Worm (Caenorhabditis elegans) whole organism, young adult: ENCODE measurements around the gene srt-56.

Experiments
- B0019.2 ChIP-seq: fragments of 200-800 bp; sonication (Bioruptor generic); conservative IDR thresholded peaks from 2 replicates; pipeline ENCODE4 v1.3.6; 2022; ENCODE audit warnings: missing genetic modification reagents, missing genetic modification characterization, missing compliant biosample characterization
- D2030.7 ChIP-seq: fragments of 200-800 bp; sonication (Bioruptor generic); IDR thresholded peaks from 2 replicates; pipeline ENCODE4 v1.3.6; 2022; ENCODE audit warnings: missing genetic modification reagents, missing genetic modification characterization, missing compliant biosample characterization
- F10E7.11 ChIP-seq: sonication (generic microtip); optimal IDR thresholded peaks from 2 replicates; lab custom pipeline; 2017; ENCODE audit warnings: mild to moderate bottlenecking, missing genetic modification characterization, moderate library complexity, missing compliant biosample characterization
- F37B4.10 ChIP-seq: fragments of 200-800 bp; sonication (Bioruptor generic); IDR thresholded peaks from 2 replicates; pipeline ENCODE4 v1.3.6; 2022; ENCODE audit warnings: missing genetic modification characterization, missing compliant biosample characterization
- F39B2.1 ChIP-seq: fragments of 200-800 bp; sonication (Bioruptor generic); IDR thresholded peaks from 2 replicates; pipeline ENCODE4 v1.3.6; 2022; ENCODE audit warnings: missing genetic modification reagents, missing genetic modification characterization, missing compliant biosample characterization
- F55B11.4 ChIP-seq: sonication (generic microtip); optimal IDR thresholded peaks from 2 replicates; lab custom pipeline; 2016; ENCODE audit warnings: missing compliant biosample characterization, missing genetic modification characterization, borderline replicate concordance; ENCODE audit not compliant: insufficient read depth
- Y53F4B.3 ChIP-seq: fragments of 200-800 bp; sonication (Bioruptor generic); IDR thresholded peaks from 2 replicates; pipeline ENCODE4 v1.3.6; 2022; ENCODE audit warnings: missing genetic modification reagents, missing genetic modification characterization, missing compliant biosample characterization
- Y95B8A.8 ChIP-seq: fragments of 200-800 bp; sonication (Bioruptor generic); IDR thresholded peaks from 2 replicates; pipeline ENCODE4 v1.3.6; 2022; ENCODE audit warnings: missing genetic modification reagents, missing genetic modification characterization, missing compliant biosample characterization
- akir-1 ChIP-seq: fragments of 200-800 bp; sonication (Bioruptor generic); optimal IDR thresholded peaks from 2 replicates; lab custom pipeline; 2018; ENCODE audit warnings: mild to moderate bottlenecking, missing genetic modification characterization, moderate library complexity, missing compliant biosample characterization
- bed-1 ChIP-seq: fragments of 200-800 bp; sonication (Bioruptor generic); IDR thresholded peaks from 2 replicates; pipeline ENCODE4 v1.3.6; 2022; ENCODE audit warnings: missing genetic modification reagents, missing genetic modification characterization, missing compliant biosample characterization
- bed-2 ChIP-seq: fragments of 200-800 bp; sonication (Bioruptor generic); IDR thresholded peaks from 2 replicates; pipeline ENCODE4 v1.3.6; 2022; ENCODE audit warnings: missing genetic modification reagents, missing genetic modification characterization, missing compliant biosample characterization
- die-1 ChIP-seq: sonication (generic microtip); optimal IDR thresholded peaks from 2 replicates; lab custom pipeline; 2016; ENCODE audit warnings: missing genotype, mild to moderate bottlenecking, missing genetic modification characterization, missing compliant biosample characterization
- dox-1 ChIP-seq: fragments of 200-800 bp; sonication (Bioruptor generic); IDR thresholded peaks from 2 replicates; pipeline ENCODE4 v1.3.6; 2022; ENCODE audit warnings: missing genetic modification reagents, missing genetic modification characterization, missing compliant biosample characterization
- egl-18 ChIP-seq: fragments of 200-800 bp; sonication (Bioruptor generic); IDR thresholded peaks from 2 replicates; pipeline ENCODE4 v1.3.6; 2022; ENCODE audit warnings: missing genetic modification reagents, missing genetic modification characterization, missing compliant biosample characterization
- egl-44 ChIP-seq: fragments of 200-800 bp; sonication (Bioruptor generic); IDR thresholded peaks from 2 replicates; pipeline ENCODE4 v1.3.6; 2022; ENCODE audit warnings: missing genetic modification reagents, missing genetic modification characterization, missing compliant biosample characterization
- egrh-3 ChIP-seq: fragments of 200-800 bp; sonication (Bioruptor generic); IDR thresholded peaks from 2 replicates; pipeline ENCODE4 v1.3.6; 2022; ENCODE audit warnings: missing genetic modification reagents, missing genetic modification characterization, missing compliant biosample characterization
- fkh-3 ChIP-seq: sonication (generic microtip); optimal IDR thresholded peaks from 2 replicates; lab custom pipeline; 2016; ENCODE audit warnings: mild to moderate bottlenecking, missing genetic modification characterization, missing compliant biosample characterization
- gei-17 ChIP-seq: fragments of 200-800 bp; sonication (Bioruptor generic); optimal IDR thresholded peaks from 2 replicates; lab custom pipeline; 2018; ENCODE audit warnings: mild to moderate bottlenecking, missing genetic modification characterization, missing compliant biosample characterization
- hlh-26 ChIP-seq: fragments of 200-800 bp; sonication (Bioruptor generic); conservative IDR thresholded peaks from 2 replicates; pipeline ENCODE4 v1.3.6; 2022; ENCODE audit warnings: missing genetic modification reagents, missing genetic modification characterization, missing compliant biosample characterization
- hmg-20 ChIP-seq: fragments of 200-800 bp; sonication (Bioruptor generic); IDR thresholded peaks from 2 replicates; pipeline ENCODE4 v1.3.6; 2022; ENCODE audit warnings: missing genetic modification reagents, missing genetic modification characterization, missing compliant biosample characterization
- let-526 ChIP-seq: fragments of 200-800 bp; sonication (Bioruptor generic); IDR thresholded peaks from 2 replicates; pipeline ENCODE4 v1.3.6; 2022; ENCODE audit warnings: missing genetic modification reagents, missing genetic modification characterization, missing compliant biosample characterization
- lin-26 ChIP-seq: fragments of 200-800 bp; sonication (Bioruptor generic); IDR thresholded peaks from 2 replicates; pipeline ENCODE4 v1.3.6; 2022; ENCODE audit warnings: missing genetic modification reagents, missing genetic modification characterization, missing compliant biosample characterization
- lin-35 ChIP-seq, 3 experiments: fragments of 150-350 bp in 2 of 3; sonication (generic microtip) in 1 of 3; optimal IDR thresholded peaks; 2 replicates each; lab custom pipeline; 2014 to 2018; ENCODE audit warnings: missing biosample characterization in 3 of 3, missing genetic modification characterization in 3 of 3, missing genetic modification reagents in 3 of 3
- lir-1 ChIP-seq: fragments of 200-800 bp; sonication (Bioruptor generic); conservative IDR thresholded peaks from 2 replicates; pipeline ENCODE4 v1.3.6; 2022; ENCODE audit warnings: missing genetic modification reagents, missing genetic modification characterization, missing compliant biosample characterization
- mxl-1 ChIP-seq: sonication (generic microtip); optimal IDR thresholded peaks from 2 replicates; lab custom pipeline; 2016; ENCODE audit warnings: missing genetic modification characterization, missing compliant biosample characterization
- nfya-2 ChIP-seq: fragments of 200-800 bp; sonication (Bioruptor generic); IDR thresholded peaks from 2 replicates; pipeline ENCODE4 v1.3.6; 2022; ENCODE audit warnings: missing genetic modification reagents, missing genetic modification characterization, missing compliant biosample characterization
- nhr-179 ChIP-seq: sonication (generic microtip); optimal IDR thresholded peaks from 2 replicates; lab custom pipeline; 2016; ENCODE audit warnings: mild to moderate bottlenecking, missing genetic modification characterization, missing compliant biosample characterization
- sea-2 ChIP-seq: fragments of 200-800 bp; sonication (Bioruptor generic); IDR thresholded peaks from 2 replicates; pipeline ENCODE4 v1.3.6; 2022; ENCODE audit warnings: missing genetic modification characterization, missing compliant biosample characterization
- snpc-1.1 ChIP-seq: sonication (generic microtip); optimal IDR thresholded peaks from 2 replicates; lab custom pipeline; 2017; ENCODE audit warnings: missing genetic modification characterization, mild to moderate bottlenecking, missing compliant biosample characterization, antibody characterized with exemption, moderate library complexity, missing genotype, missing genetic modification reagents; ENCODE audit not compliant: insufficient read depth
- snpc-3.4 ChIP-seq: sonication (generic microtip); optimal IDR thresholded peaks from 2 replicates; lab custom pipeline; 2017; ENCODE audit warnings: missing genetic modification characterization, mild to moderate bottlenecking, missing compliant biosample characterization, antibody characterized with exemption, moderate library complexity, missing genotype, missing genetic modification reagents
- zfh-2 ChIP-seq: fragments of 200-800 bp; sonication (Bioruptor generic); conservative IDR thresholded peaks from 2 replicates; pipeline ENCODE4 v1.3.6; 2022; ENCODE audit warnings: missing genetic modification reagents, missing genetic modification characterization, missing compliant biosample characterization
- ztf-22 ChIP-seq: fragments of 200-800 bp; sonication (Bioruptor generic); optimal IDR thresholded peaks from 2 replicates; lab custom pipeline; 2018; ENCODE audit warnings: mild to moderate bottlenecking, missing genetic modification characterization, moderate library complexity, missing compliant biosample characterization
- ztf-26 ChIP-seq: sonication (generic microtip); optimal IDR thresholded peaks from 2 replicates; lab custom pipeline; 2017; ENCODE audit warnings: missing genetic modification characterization, missing compliant biosample characterization
- ztf-28 ChIP-seq: fragments of 200-800 bp; sonication (Bioruptor generic); IDR thresholded peaks from 2 replicates; pipeline ENCODE4 v1.3.6; 2022; ENCODE audit warnings: missing genetic modification reagents, missing genetic modification characterization, missing compliant biosample characterization

Gene srt-56

ce11 chrV:3138488-3138887 is 16.8 kb upstream of the srt-56 start, which contains the start of the genes irld-3 and F02C9.1:
irld-3 (minus strand) TSS chrV:3138588.
F02C9.1 (plus strand) TSS chrV:3138703.
- no peak for TF ChIP-seq lin-26 (GFP tag; lab: Robert Waterston, UW)
- TF ChIP-seq Y95B8A.8 = no peak
- TF ChIP-seq snpc-3.4 = no peak
- TF ChIP-seq akir-1 (GFP tag; lab: Kevin White, UChicago) = no peak
- TF ChIP-seq fkh-3 (tag; lab: Kevin White, UChicago) = no peak
- TF ChIP-seq bed-1 = no peak
- TF ChIP-seq D2030.7 (GFP tag; lab: Robert Waterston, UW) = no peak
- TF ChIP-seq egl-18 (GFP tag; lab: Robert Waterston, UW) = no peak
- no peak for TF ChIP-seq lir-1

- TF ChIP-seq zfh-2 (GFP tag; lab: Robert Waterston, UW) (peak; percentile 81), die-1 (tag; lab: Kevin White, UChicago) (no peak), F37B4.10 (GFP tag; lab: Robert Waterston, UW) (no peak), mxl-1 (no peak), egrh-3 (GFP tag; lab: Robert Waterston, UW) (peak; percentile 41; the same call in 1 of the 2 replicates), let-526 (GFP tag; lab: Robert Waterston, UW) (no peak), nhr-179 (tag; lab: Kevin White, UChicago) (no peak), egl-44 (GFP tag; lab: Robert Waterston, UW) (no peak)
Observed at ce11 chrV:3133293-3133755, 11.7 kb upstream of the srt-56 start, which contains the start of gene F02C9.2. F02C9.2 (plus strand) TSS chrV:3133705.

- TF ChIP-seq bed-2 = peak; percentile 22; the same call in 1 of the 2 replicates
- 0 out of 2 replicates have a peak, but pooled peaks have one; percentile 17 for TF ChIP-seq ztf-28 (GFP tag; lab: Robert Waterston, UW)
- TF ChIP-seq sea-2 (GFP tag; lab: Robert Waterston, UW) = peak; percentile 45; the same call in 1 of the 2 replicates
- TF ChIP-seq zfh-2 (GFP tag; lab: Robert Waterston, UW) = peak; percentile 97
- TF ChIP-seq F55B11.4 = no peak
- TF ChIP-seq F10E7.11 (tag; lab: Kevin White, UChicago) = peak; percentile 38
- no peak for TF ChIP-seq Y53F4B.3
- TF ChIP-seq hlh-26 (GFP tag; lab: Robert Waterston, UW) = no peak
- TF ChIP-seq F37B4.10 (GFP tag; lab: Robert Waterston, UW) = no peak
- 0 out of 2 replicates have a peak, but pooled peaks have one; percentile 47 for TF ChIP-seq lin-26 (GFP tag; lab: Robert Waterston, UW)
- TF ChIP-seq dox-1 = peak; percentile 13; the same call in 1 of the 2 replicates
- peak; percentile 98 for TF ChIP-seq egrh-3 (GFP tag; lab: Robert Waterston, UW)
Observed at ce11 chrV:3132116-3132515, 10.5 kb upstream of the srt-56 start.

- TF ChIP-seq ztf-22 (no peak), gei-17 (GFP tag; lab: Kevin White, UChicago) (no peak), lir-1 (no peak), Y53F4B.3 (no peak), nfya-2 (GFP tag; lab: Robert Waterston, UW) (no peak)
Observed at ce11 chrV:3128803-3129202, 7.2 kb upstream of the srt-56 start, which contains the start of gene tat-6. tat-6 (plus strand) TSS chrV:3129103.

ce11 chrV:3127670-3128069 is 6.0 kb upstream of the srt-56 start, which contains the start of gene Y73C8C.10:
Y73C8C.10 (minus strand) TSS chrV:3127770.
- TF ChIP-seq lin-35 (GFP tag; optimal IDR thresholded peaks at IDR 0.05; lab: Kevin White, UChicago) = no peak
- TF ChIP-seq hmg-20 (GFP tag; lab: Robert Waterston, UW) = no peak
- no peak for TF ChIP-seq ztf-28 (GFP tag; lab: Robert Waterston, UW)
- TF ChIP-seq B0019.2 (GFP tag; lab: Robert Waterston, UW) = no peak
- no peak for TF ChIP-seq ztf-26 (tag; lab: Kevin White, UChicago)
- no peak for TF ChIP-seq snpc-1.1 (tag; lab: Kevin White, UChicago)
- no peak for TF ChIP-seq F39B2.1 (GFP tag; lab: Robert Waterston, UW)
